Fruit fly (Drosophila melanogaster) whole organism, pupa: ENCODE data around the gene jv.

Experiments used
- CG10348 ChIP-seq: fragments of 200-800 bp; sonication (Bioruptor generic); IDR thresholded peaks from 2 replicates; pipeline ENCODE4 v1.3.6; 2022; ENCODE audit warnings: missing biosample characterization, missing genetic modification characterization
- CG12605 ChIP-seq: fragments of 200-800 bp; sonication (Bioruptor generic); IDR thresholded peaks from 2 replicates; pipeline ENCODE4 v1.3.6; 2022; ENCODE audit warnings: missing biosample characterization, missing genetic modification characterization
- CG13204 ChIP-seq: fragments of 200-800 bp; sonication (Bioruptor generic); optimal IDR thresholded peaks from 2 replicates; lab custom pipeline; 2018; ENCODE audit warnings: missing biosample characterization, mild to moderate bottlenecking, missing genetic modification characterization, moderate library complexity
- CG14655 ChIP-seq: fragments of 200-800 bp; sonication (Bioruptor generic); optimal IDR thresholded peaks from 3 replicates; lab custom pipeline; 2017; ENCODE audit warnings: mild to moderate bottlenecking, missing biosample characterization, missing genetic modification reagents, missing genetic modification characterization
- CG15710 ChIP-seq: fragments of 200-800 bp; sonication (Bioruptor generic); optimal IDR thresholded peaks from 2 replicates; lab custom pipeline; 2018; ENCODE audit warnings: missing biosample characterization, mild to moderate bottlenecking, missing genetic modification characterization, moderate library complexity
- CG17806 ChIP-seq: fragments of 200-800 bp; sonication (Bioruptor generic); optimal IDR thresholded peaks from 2 replicates; lab custom pipeline; 2018; ENCODE audit warnings: missing biosample characterization, mild to moderate bottlenecking, missing genetic modification characterization, moderate library complexity
- CG32121 ChIP-seq: fragments of 200-800 bp; sonication (Bioruptor generic); IDR thresholded peaks from 2 replicates; pipeline ENCODE4 v1.3.6; 2022; ENCODE audit warnings: missing biosample characterization, missing genetic modification characterization
- CG34367 ChIP-seq: fragments of 200-800 bp; sonication (Bioruptor generic); optimal IDR thresholded peaks from 2 replicates; lab custom pipeline; 2018; ENCODE audit warnings: missing biosample characterization, mild to moderate bottlenecking, missing genetic modification characterization
- CG4496 ChIP-seq: fragments of 200-800 bp; sonication (Bioruptor generic); IDR thresholded peaks from 3 replicates; pipeline ENCODE4 v1.3.6; 2022; ENCODE audit warnings: missing biosample characterization, missing genetic modification characterization
- CG8159 ChIP-seq: fragments of 200-800 bp; sonication (Bioruptor generic); optimal IDR thresholded peaks from 3 replicates; lab custom pipeline; 2018; ENCODE audit warnings: missing biosample characterization, mild to moderate bottlenecking, missing genetic modification characterization, moderate library complexity
- CG8301 ChIP-seq: fragments of 200-800 bp; sonication (Bioruptor generic); optimal IDR thresholded peaks from 2 replicates; lab custom pipeline; 2018; ENCODE audit warnings: missing biosample characterization, mild to moderate bottlenecking, missing genetic modification characterization
- D1 ChIP-seq: fragments of 200-800 bp; sonication (Bioruptor generic); optimal IDR thresholded peaks from 2 replicates; lab custom pipeline; 2018; ENCODE audit warnings: missing biosample characterization, mild to moderate bottlenecking, missing genetic modification characterization, moderate library complexity
- EcR ChIP-seq: fragments of 200-800 bp; sonication (Bioruptor generic); optimal IDR thresholded peaks from 3 replicates; lab custom pipeline; 2019; ENCODE audit warnings: missing biosample characterization, missing genetic modification characterization, mild to moderate bottlenecking, moderate library complexity, missing genetic modification reagents
- Ets98B ChIP-seq: fragments of 200-800 bp; sonication (Bioruptor generic); IDR thresholded peaks from 2 replicates; pipeline ENCODE4 v1.3.6; 2022; ENCODE audit warnings: missing biosample characterization, missing genetic modification characterization
- Pif1A ChIP-seq: fragments of 200-800 bp; sonication (Bioruptor generic); optimal IDR thresholded peaks from 3 replicates; lab custom pipeline; 2016; ENCODE audit warnings: missing biosample characterization, missing genetic modification characterization
- Pif1B ChIP-seq: fragments of 200-800 bp; sonication (Bioruptor generic); optimal IDR thresholded peaks from 3 replicates; lab custom pipeline; 2016; ENCODE audit warnings: missing biosample characterization, missing genetic modification characterization
- Snoo ChIP-seq: fragments of 200-800 bp; sonication (Bioruptor generic); optimal IDR thresholded peaks from 3 replicates; lab custom pipeline; 2017; ENCODE audit warnings: missing biosample characterization, mild to moderate bottlenecking, missing genetic modification characterization, inconsistent platforms
- fd96Ca ChIP-seq: fragments of 200-800 bp; sonication (Bioruptor generic); IDR thresholded peaks from 3 replicates; pipeline ENCODE4 v1.3.6; 2022; ENCODE audit warnings: missing biosample characterization, missing genetic modification characterization
- gl ChIP-seq: fragments of 200-800 bp; sonication (Bioruptor generic); optimal IDR thresholded peaks from 2 replicates; lab custom pipeline; 2018; ENCODE audit warnings: missing biosample characterization, mild to moderate bottlenecking, missing genetic modification characterization
- rn ChIP-seq: fragments of 200-800 bp; sonication (Bioruptor generic); IDR thresholded peaks from 2 replicates; pipeline ENCODE4 v1.3.6; 2022; ENCODE audit warnings: missing biosample characterization, missing genetic modification characterization

jv gene

DNA sequence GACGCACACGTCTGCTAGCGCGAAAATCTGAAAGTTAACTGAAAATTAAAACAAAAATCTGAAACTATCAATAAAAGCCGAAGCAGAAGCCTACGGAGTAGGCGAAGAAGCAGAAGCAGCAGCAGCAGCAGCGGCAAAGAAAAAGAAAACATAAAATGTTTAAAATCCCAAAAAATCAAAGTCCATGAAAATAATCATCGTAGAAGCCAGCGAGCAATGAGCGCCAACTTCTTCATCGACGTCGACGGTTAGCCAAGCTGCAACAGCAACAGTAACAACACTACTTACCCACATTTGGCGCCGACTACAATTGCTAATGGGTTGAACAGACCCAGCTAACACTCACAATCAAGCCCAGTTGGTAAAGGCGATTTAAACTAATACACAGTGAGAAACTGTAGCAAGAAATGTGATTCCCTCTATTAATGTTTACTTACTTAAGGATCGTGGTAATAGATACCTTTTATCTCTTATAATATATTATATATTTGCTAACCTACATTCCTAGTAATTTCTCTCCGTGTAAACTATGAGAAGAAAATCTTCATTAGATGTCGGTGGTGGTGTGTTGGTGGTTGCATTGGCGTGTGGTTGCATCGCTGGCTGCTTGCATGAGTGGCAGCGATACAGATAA is at the start of gene jv:
TSS of gene jv (minus strand) at position 51 of the 634 bp plus-strand sequence.
- TF ChIP-seq CG14655 (GFP tag; lab: Kevin White, UChicago) (peak; percentile 47), Ets98B (peak; percentile 62), Snoo (tag; lab: Kevin White, UChicago) (no peak), CG4496 (GFP tag; lab: Robert Waterston, UW) (0 out of 3 replicates have a peak, but pooled peaks have one; percentile 45), fd96Ca (0 out of 3 replicates have a peak, but pooled peaks have one; percentile 8), CG12605 (GFP tag; lab: Robert Waterston, UW) (peak; percentile 13; the same call in 1 of the 2 replicates)

- peak; percentile 39; the same call in 1 of the 2 replicates for TF ChIP-seq Ets98B
- TF ChIP-seq CG8159 (tag; lab: Kevin White, UChicago) = no peak
- TF ChIP-seq Pif1B = no peak
- no peak for TF ChIP-seq CG8301
- no peak for TF ChIP-seq CG14655 (GFP tag; lab: Kevin White, UChicago)
- no peak for TF ChIP-seq CG13204 (GFP tag; lab: Kevin White, UChicago)
- TF ChIP-seq, all 21 proteins: peak for 1
These were observed 34.5 kb upstream of the jv start, which contains the start of gene GluRIA for dm6 chr3L:6623669-6624204. GluRIA (plus strand) TSS chr3L:6624032.

dm6 chr3L:6619060-6619459 is 29.8 kb upstream of the jv start:
- TF ChIP-seq Snoo (tag; lab: Kevin White, UChicago) (no peak), Pif1B (no peak), CG15710 (tag; lab: Kevin White, UChicago) (no peak), CG14655 (GFP tag; lab: Kevin White, UChicago) (no peak), CG13204 (GFP tag; lab: Kevin White, UChicago) (no peak)

- TF ChIP-seq CG8301 (no peak), D1 (no peak), gl (no peak), CG12605 (GFP tag; lab: Robert Waterston, UW) (no peak), CG34367 (no peak), Pif1B (no peak), Ets98B (no peak), CG17806 (tag; lab: Kevin White, UChicago) (no peak), CG10348 (GFP tag; lab: Robert Waterston, UW) (no peak), CG32121 (no peak), EcR (GFP tag; lab: Kevin White, UChicago) (no peak), rn (GFP tag; lab: Robert Waterston, UW) (no peak)
These were observed 25.9 kb upstream of the jv start for dm6 chr3L:6615181-6615580.

- 0 out of 3 replicates have a peak, but pooled peaks have one; percentile 6 for TF ChIP-seq fd96Ca
- TF ChIP-seq CG4496 (GFP tag; lab: Robert Waterston, UW) = 0 out of 3 replicates have a peak, but pooled peaks have one; percentile 12
- no peak for TF ChIP-seq CG10348 (GFP tag; lab: Robert Waterston, UW)
- TF ChIP-seq, all 21 proteins: peak for 2
These were observed 23.4 kb upstream of the jv start for dm6 chr3L:6612637-6613036.

DNA sequence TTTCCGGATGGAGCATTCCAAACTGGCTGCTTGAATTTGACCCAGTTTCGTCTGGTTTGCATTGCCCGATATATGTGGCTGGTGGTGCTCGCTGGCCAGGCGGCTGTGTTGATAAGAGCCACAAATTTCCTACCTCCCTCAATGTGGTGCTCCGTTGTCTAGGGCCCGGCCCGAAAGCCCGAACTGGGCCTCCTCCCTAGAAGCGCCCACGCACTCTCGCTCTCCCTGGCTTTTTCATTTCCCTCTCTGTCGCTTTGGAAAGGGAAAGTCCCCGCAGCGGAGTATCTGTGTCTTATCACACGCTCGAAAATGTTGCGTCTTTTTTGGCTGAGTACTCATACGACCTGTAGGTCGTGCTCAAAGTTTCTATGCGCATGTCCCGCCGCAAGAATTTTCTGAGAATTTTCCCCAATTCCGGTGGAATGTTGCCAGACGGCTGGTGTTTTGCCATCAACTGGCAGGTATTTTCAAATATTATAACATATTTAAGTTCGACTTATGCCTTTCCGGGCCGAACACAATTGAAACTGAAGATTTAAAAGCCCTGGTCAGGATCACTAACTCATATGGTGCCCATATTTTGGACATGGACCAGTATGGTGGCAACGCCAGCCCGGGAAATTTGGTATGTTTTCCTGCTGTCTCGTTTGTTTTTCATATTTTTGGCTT is 19.7 kb upstream of the jv start, which contains the start of gene axed:
TSS of gene axed (plus strand) at position 442 of the 669 bp plus-strand sequence.
- TF ChIP-seq CG4496 (GFP tag; lab: Robert Waterston, UW) (0 out of 3 replicates have a peak, but pooled peaks have one; percentile 12), CG12605 (GFP tag; lab: Robert Waterston, UW) (peak; percentile 37; the same call in 1 of the 2 replicates), CG32121 (peak; percentile 38; the same call in 1 of the 2 replicates), Pif1A (GFP tag; lab: Kevin White, UChicago) (no peak)

DNA sequence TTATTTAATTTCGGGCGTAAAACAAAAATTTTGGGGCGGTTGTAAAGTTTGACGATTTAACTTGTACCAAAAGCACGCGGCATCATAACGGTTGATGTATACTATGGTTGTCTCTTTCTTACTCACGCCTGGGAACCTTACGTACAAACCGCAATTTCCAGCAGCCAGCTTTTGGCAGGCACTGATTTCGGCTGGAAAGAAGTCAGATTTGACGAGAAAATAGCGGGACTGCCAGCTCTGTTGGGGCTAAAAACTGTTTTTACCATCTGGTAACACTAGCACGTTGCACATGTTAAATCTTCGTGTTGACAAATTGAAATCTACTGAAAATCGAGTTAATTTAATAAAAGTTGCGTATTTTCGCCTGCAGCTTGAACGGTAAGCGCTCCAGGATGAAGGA is 16.6 kb upstream of the jv start, which contains the start of gene zpg:
TSS of gene zpg (minus strand) at position 108 of the 400 bp plus-strand sequence.
- TF ChIP-seq rn (GFP tag; lab: Robert Waterston, UW) (no peak), CG34367 (no peak), Snoo (tag; lab: Kevin White, UChicago) (no peak), Pif1A (GFP tag; lab: Kevin White, UChicago) (no peak), fd96Ca (no peak), CG4496 (GFP tag; lab: Robert Waterston, UW) (peak; percentile 46; the same call in 1 of the 3 replicates)
